Worm (Caenorhabditis elegans) whole organism, midembryonic: ENCODE results near the gene D1054.19.

Source experiments
- cog-1 ChIP-seq: sonication (generic microtip); optimal IDR thresholded peaks from 2 replicates; lab custom pipeline; 2016; ENCODE audit warnings: missing genetic modification characterization, missing compliant biosample characterization
- flt-1 ChIP-seq: fragments of 200-800 bp; sonication (Bioruptor generic); IDR thresholded peaks from 2 replicates; pipeline ENCODE4 v1.3.6; 2022; ENCODE audit warnings: missing genetic modification characterization, missing compliant biosample characterization
- ztf-23 ChIP-seq: fragments of 200-800 bp; sonication (Bioruptor generic); IDR thresholded peaks from 2 replicates; pipeline ENCODE4 v1.3.6; 2022; ENCODE audit warnings: missing genetic modification reagents, missing genetic modification characterization, missing compliant biosample characterization

DNA sequence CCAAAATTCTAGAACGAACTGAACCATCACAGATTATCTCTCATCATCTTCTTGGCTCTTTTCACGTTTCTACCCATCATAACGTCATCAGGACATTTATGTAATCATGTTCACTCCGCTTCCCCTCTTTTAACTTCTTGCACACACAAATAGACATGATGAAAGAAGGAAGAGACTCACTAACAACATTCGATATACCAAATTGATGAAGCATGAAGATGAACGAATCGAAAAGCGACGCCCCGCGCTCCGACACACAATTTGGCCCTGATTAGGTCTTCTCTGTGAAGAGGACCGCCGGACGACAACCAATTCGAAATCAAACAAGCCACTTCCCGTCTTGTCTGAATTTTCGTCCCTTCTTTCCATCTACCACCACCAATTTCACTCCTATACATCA lies 22.9 kb downstream of the D1054.19 start:
- TF ChIP-seq flt-1 (GFP tag; lab: Robert Waterston, UW) (no peak), ztf-23 (GFP tag; lab: Robert Waterston, UW) (no peak), cog-1 (tag; lab: Kevin White, UChicago) (no peak)
